Worm (Caenorhabditis elegans): ENCODE results near the gene ZK892.3.

ce11 chrII:9992474-9992873, 9.2 kb upstream of the ZK892.3 start:
- no peak for TF ChIP-seq cog-1 (tag; optimal IDR thresholded peaks at IDR 0.05)
- TF ChIP-seq T22C8.4 (GFP tag; IDR thresholded peaks at IDR 0.05), result no peak
- TF ChIP-seq flt-1 (GFP tag; IDR thresholded peaks at IDR 0.05), result no peak

Measured in whole organism, midembryonic.